Fruit fly (Drosophila melanogaster): Measurements from ENCODE around the gene Or67c.

DNA sequence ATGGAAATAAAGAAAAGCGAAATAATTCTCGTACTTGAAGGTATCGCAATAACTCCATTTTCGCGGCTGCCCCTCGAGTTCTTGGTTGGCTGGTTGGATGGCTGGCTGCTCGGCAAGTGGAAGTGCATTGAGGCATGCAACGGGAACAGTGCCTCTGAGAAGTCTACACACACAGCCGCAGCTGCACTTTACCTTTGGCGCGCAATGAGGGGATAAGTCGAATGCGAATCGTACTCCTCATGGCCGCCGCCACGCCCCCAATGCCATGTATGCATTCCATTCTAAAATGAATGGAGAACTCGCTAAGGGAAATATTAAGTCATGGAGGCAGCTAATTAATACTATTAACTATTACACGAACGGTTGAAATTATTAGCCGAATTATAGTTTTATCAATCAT, 5.3 kb upstream of the Or67c start:
- no peak for TF ChIP-seq usp (GFP tag; optimal IDR thresholded peaks at IDR 0.05)
- no peak for TF ChIP-seq Dll (optimal IDR thresholded peaks at IDR 0.05)
- no peak for TF ChIP-seq pan (optimal IDR thresholded peaks at IDR 0.05)
- TF ChIP-seq CG8478 (optimal IDR thresholded peaks at IDR 0.05), result no peak
- TF ChIP-seq psq (optimal IDR thresholded peaks at IDR 0.05), result no peak
- TF ChIP-seq EcR (GFP tag; optimal IDR thresholded peaks at IDR 0.05), result no peak
